Worm (Caenorhabditis elegans): Measurements from ENCODE around the gene C07A9.9.

ce11 chrIII:9697323-9697722 lies 29.9 kb upstream of the C07A9.9 start:
- peak; percentile 35 for TF ChIP-seq him-1 (tag; optimal IDR thresholded peaks at IDR 0.05)
- TF ChIP-seq dao-5 (tag; optimal IDR thresholded peaks at IDR 0.05) = no peak

Data from whole organism, L4/young adult.